Worm (Caenorhabditis elegans) whole organism, L2 larva: ENCODE results near the gene ttc-7.

Experiments
- C34F6.9 ChIP-seq: fragments of 150-350 bp; optimal IDR thresholded peaks from 2 replicates; lab custom pipeline; 2014; ENCODE audit warnings: missing biosample characterization, missing genetic modification characterization
- F13H6.1 ChIP-seq: sonication (generic microtip); optimal IDR thresholded peaks from 2 replicates; lab custom pipeline; 2016; ENCODE audit warnings: missing genetic modification characterization, missing compliant biosample characterization
- R02D3.7 ChIP-seq: fragments of 150-350 bp; optimal IDR thresholded peaks from 2 replicates; lab custom pipeline; 2014; ENCODE audit warnings: missing biosample characterization, missing genetic modification characterization
- Y55F3AM.14 ChIP-seq: fragments of 200-800 bp; sonication (Bioruptor generic); optimal IDR thresholded peaks from 2 replicates; lab custom pipeline; 2018; ENCODE audit warnings: mild to moderate bottlenecking, missing genetic modification characterization, missing compliant biosample characterization
- ZK546.5 ChIP-seq: sonication (generic microtip); optimal IDR thresholded peaks from 2 replicates; lab custom pipeline; 2017; ENCODE audit warnings: missing biosample characterization, missing genetic modification characterization
- alr-1 ChIP-seq: fragments of 150-350 bp; optimal IDR thresholded peaks from 2 replicates; lab custom pipeline; 2014; ENCODE audit warnings: missing biosample characterization, missing genetic modification characterization
- aly-2 ChIP-seq: fragments of 150-350 bp; optimal IDR thresholded peaks from 2 replicates; lab custom pipeline; 2014; ENCODE audit warnings: missing biosample characterization, missing genetic modification characterization
- ama-1 ChIP-seq: fragments of 150-350 bp; optimal IDR thresholded peaks from 2 replicates; lab custom pipeline; 2018; ENCODE audit warnings: inconsistent platforms
- blmp-1 ChIP-seq: sonication (generic microtip); optimal IDR thresholded peaks from 2 replicates; lab custom pipeline; 2017; ENCODE audit warnings: missing genetic modification characterization, mild to moderate bottlenecking, missing compliant biosample characterization, antibody characterized with exemption, moderate library complexity; ENCODE audit not compliant: insufficient read depth
- ceh-16 ChIP-seq: fragments of 150-350 bp; optimal IDR thresholded peaks from 2 replicates; lab custom pipeline; 2014; ENCODE audit warnings: missing biosample characterization, missing genetic modification characterization
- ceh-82 ChIP-seq: fragments of 150-350 bp; optimal IDR thresholded peaks from 2 replicates; lab custom pipeline; 2014; ENCODE audit warnings: missing biosample characterization, missing genetic modification characterization
- crh-2 ChIP-seq: sonication (generic microtip); optimal IDR thresholded peaks from 2 replicates; lab custom pipeline; 2017; ENCODE audit warnings: missing biosample characterization, missing genetic modification characterization
- dmd-4 ChIP-seq: sonication (generic microtip); optimal IDR thresholded peaks from 2 replicates; lab custom pipeline; 2017; ENCODE audit warnings: missing biosample characterization, missing genetic modification characterization
- egl-27 ChIP-seq: sonication (generic microtip); optimal IDR thresholded peaks from 3 replicates; lab custom pipeline; 2017; ENCODE audit warnings: missing biosample characterization, missing genetic modification reagents, missing genetic modification characterization
- elt-1 ChIP-seq: fragments of 150-350 bp; optimal IDR thresholded peaks from 2 replicates; lab custom pipeline; 2014; ENCODE audit warnings: missing biosample characterization, missing genetic modification characterization
- elt-3 ChIP-seq: sonication (generic microtip); optimal IDR thresholded peaks from 2 replicates; lab custom pipeline; 2017; ENCODE audit warnings: missing biosample characterization, missing genetic modification characterization
- fos-1 ChIP-seq: fragments of 150-350 bp; optimal IDR thresholded peaks from 2 replicates; lab custom pipeline; 2014; ENCODE audit warnings: missing biosample characterization, missing genetic modification characterization
- gmeb-1 ChIP-seq: fragments of 150-350 bp; optimal IDR thresholded peaks from 2 replicates; lab custom pipeline; 2014; ENCODE audit warnings: missing biosample characterization, missing genetic modification characterization
- lin-11 ChIP-seq: fragments of 150-350 bp; sonication (generic microtip); optimal IDR thresholded peaks from 2 replicates; lab custom pipeline; 2014; ENCODE audit warnings: missing biosample characterization, missing genetic modification characterization, inconsistent platforms, mixed read lengths
- lin-13 ChIP-seq: fragments of 150-350 bp; optimal IDR thresholded peaks from 2 replicates; lab custom pipeline; 2014; ENCODE audit warnings: missing biosample characterization, missing genetic modification reagents, missing genetic modification characterization
- lin-39 ChIP-seq: fragments of 150-350 bp; optimal IDR thresholded peaks from 2 replicates; lab custom pipeline; 2014; ENCODE audit warnings: missing biosample characterization, missing genetic modification reagents, missing genetic modification characterization
- lsy-2 ChIP-seq, 2 experiments: fragments of 150-350 bp in 1 of 2; sonication (generic microtip) in 1 of 2; optimal IDR thresholded peaks; 2 replicates each; lab custom pipeline; 2014 to 2017; ENCODE audit warnings: missing biosample characterization in 2 of 2, missing genetic modification characterization in 2 of 2
- mab-5 ChIP-seq: fragments of 150-350 bp; optimal IDR thresholded peaks from 2 replicates; lab custom pipeline; 2014; ENCODE audit warnings: missing biosample characterization, missing genetic modification characterization
- mbf-1 ChIP-seq: sonication (generic microtip); optimal IDR thresholded peaks from 2 replicates; lab custom pipeline; 2017; ENCODE audit warnings: missing biosample characterization, missing genetic modification characterization
- mdl-1 ChIP-seq, 2 experiments: fragments of 150-350 bp in 1 of 2; sonication (generic microtip) in 1 of 2; optimal IDR thresholded peaks; 2 replicates each; lab custom pipeline; 2017; ENCODE audit warnings: missing biosample characterization in 2 of 2, missing genetic modification characterization in 2 of 2
- nhr-10 ChIP-seq: sonication (generic microtip); optimal IDR thresholded peaks from 2 replicates; lab custom pipeline; 2017; ENCODE audit warnings: missing biosample characterization, missing genetic modification characterization
- nhr-11 ChIP-seq: fragments of 150-350 bp; optimal IDR thresholded peaks from 2 replicates; lab custom pipeline; 2014; ENCODE audit warnings: missing biosample characterization, missing genetic modification characterization
- nhr-12 ChIP-seq: fragments of 150-350 bp; optimal IDR thresholded peaks from 2 replicates; lab custom pipeline; 2014; ENCODE audit warnings: missing biosample characterization, missing genetic modification characterization
- nhr-129 ChIP-seq: fragments of 150-350 bp; optimal IDR thresholded peaks from 2 replicates; lab custom pipeline; 2014; ENCODE audit warnings: missing biosample characterization, missing genetic modification characterization
- nhr-21 ChIP-seq: fragments of 150-350 bp; optimal IDR thresholded peaks from 2 replicates; lab custom pipeline; 2014; ENCODE audit warnings: missing biosample characterization, missing genetic modification characterization
- nhr-23 ChIP-seq: fragments of 150-350 bp; optimal IDR thresholded peaks from 2 replicates; lab custom pipeline; 2014; ENCODE audit warnings: missing biosample characterization, missing genetic modification reagents, missing genetic modification characterization
- nhr-237 ChIP-seq: fragments of 150-350 bp; optimal IDR thresholded peaks from 2 replicates; lab custom pipeline; 2014; ENCODE audit warnings: missing biosample characterization, missing genetic modification characterization
- nhr-25 ChIP-seq: fragments of 150-350 bp; sonication (generic microtip); optimal IDR thresholded peaks from 3 replicates; lab custom pipeline; 2014; ENCODE audit warnings: missing biosample characterization, missing genetic modification characterization
- nhr-6 ChIP-seq: fragments of 150-350 bp; optimal IDR thresholded peaks from 2 replicates; lab custom pipeline; 2014; ENCODE audit warnings: missing biosample characterization, missing genetic modification characterization
- nhr-77 ChIP-seq: fragments of 150-350 bp; optimal IDR thresholded peaks from 2 replicates; lab custom pipeline; 2014; ENCODE audit warnings: missing biosample characterization, missing genetic modification characterization
- peb-1 ChIP-seq: fragments of 150-350 bp; optimal IDR thresholded peaks from 2 replicates; lab custom pipeline; 2014; ENCODE audit warnings: missing biosample characterization, missing genetic modification characterization
- sem-4 ChIP-seq: fragments of 150-350 bp; optimal IDR thresholded peaks from 2 replicates; lab custom pipeline; 2014; ENCODE audit warnings: missing biosample characterization, missing genetic modification reagents, missing genetic modification characterization
- skn-1 ChIP-seq: sonication (generic microtip); optimal IDR thresholded peaks from 2 replicates; lab custom pipeline; 2017; ENCODE audit warnings: missing biosample characterization, missing genetic modification characterization
- sma-3 ChIP-seq: sonication (generic microtip); optimal IDR thresholded peaks from 2 replicates; lab custom pipeline; 2016; ENCODE audit warnings: missing genetic modification reagents, missing genetic modification characterization, missing compliant biosample characterization
- sma-9 ChIP-seq, 2 experiments: fragments of 150-350 bp in 1 of 2; sonication (generic microtip) in 1 of 2; optimal IDR thresholded peaks; 2 replicates each; lab custom pipeline; 2014 to 2016; ENCODE audit warnings: missing genetic modification characterization in 2 of 2, mild to moderate bottlenecking in 1 of 2, missing biosample characterization in 1 of 2, missing compliant biosample characterization in 1 of 2, missing genetic modification reagents in 1 of 2, moderate library complexity in 1 of 2
- snpc-4 ChIP-seq: fragments of 150-350 bp; optimal IDR thresholded peaks from 2 replicates; lab custom pipeline; 2014; ENCODE audit warnings: missing biosample characterization, missing genetic modification characterization
- unc-39 ChIP-seq: fragments of 150-350 bp; optimal IDR thresholded peaks from 2 replicates; lab custom pipeline; 2014; ENCODE audit warnings: missing biosample characterization, missing genetic modification characterization
- unc-55 ChIP-seq: fragments of 150-350 bp; sonication (generic microtip); optimal IDR thresholded peaks from 3 replicates; lab custom pipeline; 2014; ENCODE audit warnings: missing biosample characterization, missing genetic modification reagents, missing genetic modification characterization
- unc-62 ChIP-seq: fragments of 150-350 bp; optimal IDR thresholded peaks from 2 replicates; lab custom pipeline; 2014; ENCODE audit warnings: missing biosample characterization, missing genetic modification reagents, missing genetic modification characterization
- zag-1 ChIP-seq: fragments of 150-350 bp; optimal IDR thresholded peaks from 2 replicates; lab custom pipeline; 2014; ENCODE audit warnings: missing biosample characterization, missing genetic modification characterization
- ztf-1 ChIP-seq: fragments of 200-800 bp; sonication (Bioruptor generic); conservative IDR thresholded peaks from 2 replicates; pipeline ENCODE4 v1.3.6; 2022; ENCODE audit warnings: missing genetic modification characterization, missing compliant biosample characterization
- ztf-11 ChIP-seq: sonication (generic microtip); optimal IDR thresholded peaks from 2 replicates; lab custom pipeline; 2017; ENCODE audit warnings: missing biosample characterization, missing genetic modification characterization
- ztf-4 ChIP-seq: fragments of 150-350 bp; optimal IDR thresholded peaks from 2 replicates; lab custom pipeline; 2014; ENCODE audit warnings: missing biosample characterization, missing genetic modification characterization

ttc-7 gene

ce11 chrIII:1925786-1926185 lies 65.6 kb downstream of the ttc-7 start:
- TF ChIP-seq sma-9 (GFP tag; optimal IDR thresholded peaks at IDR 0.05; lab: Kevin White, UChicago) (peak; percentile 46), sma-9 (tag; optimal IDR thresholded peaks at IDR 0.05; lab: Kevin White, UChicago) (no peak), skn-1 (tag; lab: Kevin White, UChicago) (no peak)

DNA sequence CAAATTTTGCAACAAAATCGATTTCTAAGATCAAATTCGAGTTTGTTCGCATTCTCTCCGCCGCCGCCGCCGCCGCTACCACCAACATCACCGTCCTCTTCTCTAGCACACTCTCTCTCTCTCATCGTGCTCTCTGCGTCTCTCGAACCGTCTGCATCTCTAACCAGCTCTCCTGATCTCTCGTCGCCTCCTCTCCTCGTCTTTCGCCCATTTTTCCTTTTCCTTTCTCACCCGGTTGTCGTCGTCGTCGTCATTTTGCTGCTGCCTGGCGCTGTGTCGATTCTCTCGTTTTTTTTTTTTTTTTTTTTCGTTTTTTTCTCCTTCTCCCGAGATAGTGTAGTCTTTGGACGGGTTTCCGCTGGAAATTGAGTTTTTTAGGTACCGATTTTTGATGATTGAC lies 66.2 kb downstream of the ttc-7 start:
- TF ChIP-seq nhr-77 (tag; lab: Kevin White, UChicago) (peak; percentile 33), unc-55 (GFP tag; lab: Kevin White, UChicago) (peak; percentile 96), ztf-11 (tag; lab: Kevin White, UChicago) (no peak), ama-1 (lab: Kevin White, UChicago) (peak; percentile 49), gmeb-1 (tag; lab: Kevin White, UChicago) (peak; percentile 84), unc-62 (GFP tag; lab: Kevin White, UChicago) (peak; percentile 42), sma-3 (peak; percentile 94), aly-2 (tag; lab: Kevin White, UChicago) (no peak), unc-39 (no peak), ZK546.5 (no peak), nhr-11 (tag; lab: Kevin White, UChicago) (no peak), Y55F3AM.14 (GFP tag; lab: Kevin White, UChicago) (peak; percentile 95), nhr-10 (peak; percentile 25), alr-1 (tag; lab: Kevin White, UChicago) (no peak), ztf-4 (tag; lab: Kevin White, UChicago) (peak; percentile 81), R02D3.7 (tag; lab: Kevin White, UChicago) (no peak), nhr-6 (tag; lab: Kevin White, UChicago) (peak; percentile 56), lin-39 (no peak), nhr-23 (tag; lab: Kevin White, UChicago) (no peak), mbf-1 (tag; lab: Kevin White, UChicago) (no peak), C34F6.9 (peak; percentile 64), nhr-237 (tag; lab: Kevin White, UChicago) (no peak), dmd-4 (no peak), ztf-1 (no peak), nhr-12 (no peak), sem-4 (tag; lab: Kevin White, UChicago) (peak; percentile 92), blmp-1 (tag; lab: Kevin White, UChicago) (peak; percentile 96), crh-2 (peak; percentile 89), mab-5 (tag; lab: Kevin White, UChicago) (peak; percentile 86), mdl-1 (tag; optimal IDR thresholded peaks at IDR 0.05; lab: Kevin White, UChicago) (peak; percentile 61 to 86), peb-1 (tag; lab: Kevin White, UChicago) (no peak), ceh-16 (tag; lab: Kevin White, UChicago) (no peak), F13H6.1 (tag; lab: Kevin White, UChicago) (peak; percentile 99), egl-27 (tag; lab: Kevin White, UChicago) (peak; percentile 99), ceh-82 (tag; lab: Kevin White, UChicago) (peak; percentile 47), lin-13 (GFP tag; lab: Kevin White, UChicago) (peak; percentile 92), lsy-2 (tag; optimal IDR thresholded peaks at IDR 0.05; lab: Kevin White, UChicago) (peak; percentile 52 to 86), elt-1 (tag; lab: Kevin White, UChicago) (peak; percentile 38), nhr-129 (tag; lab: Kevin White, UChicago) (peak; percentile 73), lin-11 (peak; percentile 75), nhr-25 (tag; lab: Kevin White, UChicago) (peak; percentile 93), sma-9 (GFP tag; optimal IDR thresholded peaks at IDR 0.05; lab: Kevin White, UChicago) (peak; percentile 100), sma-9 (tag; optimal IDR thresholded peaks at IDR 0.05; lab: Kevin White, UChicago) (peak; percentile 91), skn-1 (tag; lab: Kevin White, UChicago) (no peak), zag-1 (tag; lab: Kevin White, UChicago) (peak; percentile 40), snpc-4 (tag; lab: Kevin White, UChicago) (peak; percentile 38), elt-3 (tag; lab: Kevin White, UChicago) (no peak), nhr-21 (tag; lab: Kevin White, UChicago) (peak; percentile 94), fos-1 (peak; percentile 62)
